Worm (Caenorhabditis elegans): ENCODE results near the gene K02A6.3.

Gene K02A6.3

ce11 chrX:8252293-8252692 lies 20.6 kb upstream of the K02A6.3 start, which contains the start of gene M60.6:
TSS of gene M60.6 (minus strand) at chrX:8252458.
- TF ChIP-seq ceh-27 (GFP tag; optimal IDR thresholded peaks at IDR 0.05) (peak; percentile 14), T26A5.8 (tag; optimal IDR thresholded peaks at IDR 0.05) (no peak), zfh-2 (GFP tag; conservative IDR thresholded peaks at IDR 0.05) (peak; percentile 73), egrh-3 (GFP tag; IDR thresholded peaks at IDR 0.05) (0 out of 2 replicates have a peak, but pooled peaks have one; percentile 10), nfya-2 (GFP tag; IDR thresholded peaks at IDR 0.05) (no peak), ztf-6 (GFP tag; IDR thresholded peaks at IDR 0.05) (no peak), snpc-1.1 (tag; optimal IDR thresholded peaks at IDR 0.05; ENCODE audit: insufficient read depth) (no peak), snpc-1.3 (tag; optimal IDR thresholded peaks at IDR 0.05; ENCODE audit: insufficient read depth) (no peak), hmg-1.2 (GFP tag; IDR thresholded peaks at IDR 0.05) (peak; percentile 42; the same call in 1 of the 2 replicates), cebp-1 (GFP tag; IDR thresholded peaks at IDR 0.05) (no peak), cebp-1 (tag; optimal IDR thresholded peaks at IDR 0.05) (peak; percentile 11)

ce11 chrX:8247088-8247487 lies 15.4 kb upstream of the K02A6.3 start:
- TF ChIP-seq dpl-1 (GFP tag; optimal IDR thresholded peaks at IDR 0.05) (no peak), ztf-3 (GFP tag; optimal IDR thresholded peaks at IDR 0.05) (no peak), madf-3 (GFP tag; IDR thresholded peaks at IDR 0.05) (0 out of 2 replicates have a peak, but pooled peaks have one; percentile 59)

- peak; percentile 35; the same call in 1 of the 2 replicates for TF ChIP-seq dox-1 (GFP tag; IDR thresholded peaks at IDR 0.05)
- TF ChIP-seq sea-2 (GFP tag; IDR thresholded peaks at IDR 0.05) = no peak
- no peak for TF ChIP-seq F39B2.1 (GFP tag; IDR thresholded peaks at IDR 0.05)
- no peak for TF ChIP-seq athp-1 (tag; optimal IDR thresholded peaks at IDR 0.05)
- no peak for TF ChIP-seq lin-54 (GFP tag; optimal IDR thresholded peaks at IDR 0.05)
- TF ChIP-seq nhr-80 (tag; optimal IDR thresholded peaks at IDR 0.05) = peak; percentile 75
- TF ChIP-seq madf-6 (GFP tag; IDR thresholded peaks at IDR 0.05) = no peak
- no peak for TF ChIP-seq xnd-1 (tag; optimal IDR thresholded peaks at IDR 0.05)
- TF ChIP-seq let-607 (tag; optimal IDR thresholded peaks at IDR 0.05) = peak in 1 of 2 experiments; percentile 0
- no peak for TF ChIP-seq lin-40 (tag; optimal IDR thresholded peaks at IDR 0.05)
Observed at ce11 chrX:8246126-8246525, 14.4 kb upstream of the K02A6.3 start, which contains the start of gene kqt-2. TSS of gene kqt-2 (minus strand) at chrX:8246369.

- TF ChIP-seq nhr-27 (tag; optimal IDR thresholded peaks at IDR 0.05) (no peak), nhr-80 (tag; optimal IDR thresholded peaks at IDR 0.05) (peak; percentile 93), ZK185.1 (tag; optimal IDR thresholded peaks at IDR 0.05; ENCODE audit: poor library complexity, severe bottlenecking) (peak; percentile 40), D2030.7 (GFP tag; IDR thresholded peaks at IDR 0.05) (no peak), B0019.2 (GFP tag; conservative IDR thresholded peaks at IDR 0.05) (no peak), B0261.1 (tag; optimal IDR thresholded peaks at IDR 0.05) (no peak), ztf-25 (GFP tag; IDR thresholded peaks at IDR 0.05) (no peak), lag-1 (GFP tag; IDR thresholded peaks at IDR 0.05) (no peak), unc-62 (GFP tag; optimal IDR thresholded peaks at IDR 0.05) (peak; percentile 75), hlh-26 (GFP tag; conservative IDR thresholded peaks at IDR 0.05) (no peak), ama-1 (optimal IDR thresholded peaks at IDR 0.05) (no peak), ama-1 (GFP tag; optimal IDR thresholded peaks at IDR 0.05) (no peak), tlf-1 (GFP tag; optimal IDR thresholded peaks at IDR 0.05) (no peak), lin-26 (GFP tag; IDR thresholded peaks at IDR 0.05) (no peak), tbp1 (GFP tag; optimal IDR thresholded peaks at IDR 0.05) (peak; percentile 25), somi-1 (GFP tag; optimal IDR thresholded peaks at IDR 0.05) (no peak), cebp-1 (GFP tag; IDR thresholded peaks at IDR 0.05) (peak; percentile 90), cebp-1 (tag; optimal IDR thresholded peaks at IDR 0.05) (peak; percentile 94), atf-7 (tag; optimal IDR thresholded peaks at IDR 0.05) (peak; percentile 68), pha-4 (tag; optimal IDR thresholded peaks at IDR 0.05) (peak; percentile 31), F33H1.4 (GFP tag; IDR thresholded peaks at IDR 0.05) (no peak), let-526 (GFP tag; IDR thresholded peaks at IDR 0.05) (peak; percentile 70; the same call in 1 of the 2 replicates), ets-4 (GFP tag; optimal IDR thresholded peaks at IDR 0.05) (peak; percentile 65), nhr-90 (tag; optimal IDR thresholded peaks at IDR 0.05) (peak; percentile 15)
Observed at ce11 chrX:8243116-8243515, 11.4 kb upstream of the K02A6.3 start.

All from whole organism, young adult.